Worm (Caenorhabditis elegans): ENCODE measurements around the gene F25B5.3.

Gene F25B5.3

DNA sequence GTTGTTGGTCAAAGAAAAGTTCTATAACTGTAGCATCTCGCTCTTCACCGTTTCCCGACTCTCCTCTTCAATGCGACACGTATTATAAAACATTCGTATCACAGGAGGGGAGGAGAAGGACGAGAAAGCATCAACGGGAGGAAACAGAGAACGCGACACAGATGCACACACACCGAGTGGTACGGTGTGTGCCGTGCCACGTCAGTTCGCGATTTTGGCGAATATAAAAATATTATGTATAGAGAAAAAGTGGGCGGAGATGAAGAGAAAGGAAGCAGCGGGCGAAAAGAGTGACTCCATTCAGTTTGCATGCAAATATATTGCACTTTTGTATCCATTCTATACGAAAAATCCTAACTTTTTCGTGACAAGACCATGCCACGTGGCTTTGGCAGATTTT is 34.0 kb upstream of the F25B5.3 start (continued):
- TF ChIP-seq daf-16 (GFP tag; optimal IDR thresholded peaks at IDR 0.05) (no peak), daf-16 (tag; optimal IDR thresholded peaks at IDR 0.05) (peak; percentile 62), lin-39 (tag; optimal IDR thresholded peaks at IDR 0.05) (no peak)

- TF ChIP-seq ztf-7 (tag; optimal IDR thresholded peaks at IDR 0.05) (peak; percentile 33), nhr-28 (tag; optimal IDR thresholded peaks at IDR 0.05) (peak; percentile 67), unc-39 (tag; optimal IDR thresholded peaks at IDR 0.05) (no peak), attf-4 (tag; optimal IDR thresholded peaks at IDR 0.05) (no peak), dmd-6 (GFP tag; IDR thresholded peaks at IDR 0.05) (peak; percentile 64), mes-2 (tag; optimal IDR thresholded peaks at IDR 0.05; ENCODE audit: poor library complexity, severe bottlenecking) (peak; percentile 40), lir-3 (tag; optimal IDR thresholded peaks at IDR 0.05) (no peak), tra-1 (GFP tag; IDR thresholded peaks at IDR 0.05) (0 out of 2 replicates have a peak, but pooled peaks have one; percentile 10), snpc-1.2 (GFP tag; IDR thresholded peaks at IDR 0.05) (no peak), nhr-77 (tag; optimal IDR thresholded peaks at IDR 0.05) (peak; percentile 44), nhr-6 (tag; optimal IDR thresholded peaks at IDR 0.05) (peak; percentile 33), hlh-11 (tag; optimal IDR thresholded peaks at IDR 0.05) (peak; percentile 59), mep-1 (tag; optimal IDR thresholded peaks at IDR 0.05) (peak; percentile 18), pqm-1 (tag; optimal IDR thresholded peaks at IDR 0.05) (peak; percentile 95), dve-1 (tag; optimal IDR thresholded peaks at IDR 0.05; ENCODE audit: insufficient read depth) (peak; percentile 67), daf-16 (GFP tag; optimal IDR thresholded peaks at IDR 0.05) (no peak), daf-16 (tag; optimal IDR thresholded peaks at IDR 0.05) (peak; percentile 57)
These were observed 32.8 kb upstream of the F25B5.3 start for ce11 chrIII:5915926-5916325.

ce11 chrIII:5917365-5917958 is 31.2 kb upstream of the F25B5.3 start:
- TF ChIP-seq lin-15B (tag; optimal IDR thresholded peaks at IDR 0.05) (no peak), mdl-1 (tag; optimal IDR thresholded peaks at IDR 0.05) (peak in 1 of 2 experiments; percentile 24), T20F7.1 (GFP tag; optimal IDR thresholded peaks at IDR 0.05) (peak; percentile 38), php-3 (GFP tag; IDR thresholded peaks at IDR 0.05) (peak; percentile 78), nhr-237 (tag; optimal IDR thresholded peaks at IDR 0.05) (no peak), pqm-1 (tag; optimal IDR thresholded peaks at IDR 0.05) (peak; percentile 88), dmd-6 (GFP tag; IDR thresholded peaks at IDR 0.05) (peak; percentile 13; the same call in 1 of the 2 replicates), dve-1 (tag; optimal IDR thresholded peaks at IDR 0.05; ENCODE audit: insufficient read depth) (peak; percentile 97), zip-2 (tag; optimal IDR thresholded peaks at IDR 0.05) (peak; percentile 62), nhr-42 (GFP tag; IDR thresholded peaks at IDR 0.05) (0 out of 2 replicates have a peak, but pooled peaks have one; percentile 39), cey-2 (tag; optimal IDR thresholded peaks at IDR 0.05; ENCODE audit: borderline replicate concordance, insufficient read depth) (no peak), pha-4 (GFP tag; IDR thresholded peaks at IDR 0.05) (no peak), pha-4 (tag; optimal IDR thresholded peaks at IDR 0.05) (no peak), mep-1 (tag; optimal IDR thresholded peaks at IDR 0.05) (peak; percentile 86), ceh-20 (GFP tag; IDR thresholded peaks at IDR 0.05) (peak; percentile 33; the same call in 1 of the 2 replicates), nhr-102 (tag; optimal IDR thresholded peaks at IDR 0.05) (peak; percentile 62), D1046.2 (GFP tag; IDR thresholded peaks at IDR 0.05) (no peak), lin-13 (GFP tag; optimal IDR thresholded peaks at IDR 0.05) (peak; percentile 58), Y48G9A.11 (GFP tag; IDR thresholded peaks at IDR 0.05) (no peak), duxl-1 (tag; optimal IDR thresholded peaks at IDR 0.05; ENCODE audit: poor library complexity) (peak; percentile 24), unc-62 (GFP tag; optimal IDR thresholded peaks at IDR 0.05 in 1 of 2) (peak in 1 of 2 experiments; percentile 84), unc-62 (tag; optimal IDR thresholded peaks at IDR 0.05) (no peak), nhr-11 (tag; optimal IDR thresholded peaks at IDR 0.05) (no peak), nhr-10 (tag; optimal IDR thresholded peaks at IDR 0.05) (peak; percentile 11), ama-1 (optimal IDR thresholded peaks at IDR 0.05) (peak; percentile 63), lsy-2 (tag; optimal IDR thresholded peaks at IDR 0.05) (peak in 1 of 2 experiments; percentile 35), nhr-77 (tag; optimal IDR thresholded peaks at IDR 0.05) (peak; percentile 88), aha-1 (tag) (peak; percentile 90), nhr-28 (tag; optimal IDR thresholded peaks at IDR 0.05) (peak; percentile 64), F44E2.7 (GFP tag; IDR thresholded peaks at IDR 0.05) (no peak), madf-5 (GFP tag; IDR thresholded peaks at IDR 0.05) (no peak), lin-38 (GFP tag; IDR thresholded peaks at IDR 0.05) (peak; percentile 28; the same call in 1 of the 2 replicates), daf-16 (GFP tag; optimal IDR thresholded peaks at IDR 0.05) (no peak), daf-16 (tag; optimal IDR thresholded peaks at IDR 0.05) (peak; percentile 96), sdz-12 (GFP tag; optimal IDR thresholded peaks at IDR 0.05) (no peak), zfp-3 (GFP tag; conservative IDR thresholded peaks at IDR 0.05) (no peak)

Data from whole organism, L4 larva.